Worm (Caenorhabditis elegans) whole organism, L4 larva: Measurements from ENCODE around the gene F38B2.6.

ENCODE experiments used
- aha-1 ChIP-seq: fragments of 150-350 bp; peaks from one replicate; lab custom pipeline; 2014; ENCODE audit warnings: missing biosample characterization, missing genetic modification characterization
- daf-12 ChIP-seq: fragments of 150-350 bp; optimal IDR thresholded peaks from 2 replicates; lab custom pipeline; 2014; ENCODE audit warnings: missing biosample characterization, missing genetic modification reagents, missing genetic modification characterization
- duxl-1 ChIP-seq: sonication (generic microtip); optimal IDR thresholded peaks from 2 replicates; lab custom pipeline; 2016; ENCODE audit warnings: mild to moderate bottlenecking, missing genetic modification characterization, moderate library complexity, missing compliant biosample characterization; ENCODE audit not compliant: poor library complexity

DNA sequence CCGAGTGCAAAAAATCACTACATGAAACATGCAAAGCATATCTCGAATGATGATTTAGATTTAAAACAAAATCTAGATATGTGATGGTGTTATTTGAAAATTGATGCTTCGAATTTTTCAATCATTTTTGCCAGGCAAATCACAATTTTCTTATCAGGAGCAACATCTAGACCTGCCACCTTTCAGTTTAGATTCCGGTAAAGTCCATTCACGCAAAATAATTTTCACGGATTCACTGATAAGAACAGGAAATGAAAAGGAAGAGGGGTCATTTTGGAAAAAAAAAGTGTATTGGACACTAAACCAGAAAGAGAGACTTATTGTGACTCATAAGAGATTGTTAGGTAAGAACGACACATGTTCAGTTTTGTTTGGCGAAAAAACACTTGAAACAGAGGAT is 29.1 kb downstream of the F38B2.6 start:
- TF ChIP-seq daf-12 (tag; lab: Kevin White, UChicago) (no peak), aha-1 (tag; lab: Kevin White, UChicago) (no peak), duxl-1 (tag; lab: Kevin White, UChicago) (no peak)
